Fruit fly (Drosophila melanogaster) whole organism, adult: Measurements from ENCODE around the gene CG7453.

ENCODE experiments used
- CG12768 ChIP-seq: fragments of 200-800 bp; sonication (Bioruptor generic); optimal IDR thresholded peaks from 2 replicates; lab custom pipeline; 2017; ENCODE audit warnings: missing biosample characterization, missing genetic modification characterization, mild to moderate bottlenecking, moderate library complexity, missing genetic modification reagents
- CG1620 ChIP-seq: fragments of 200-800 bp; sonication (Bioruptor generic); optimal IDR thresholded peaks from 2 replicates; lab custom pipeline; 2016; ENCODE audit warnings: missing biosample characterization, missing genetic modification characterization
- CG33017 ChIP-seq: fragments of 200-800 bp; sonication (Bioruptor generic); optimal IDR thresholded peaks from 2 replicates; lab custom pipeline; 2018; ENCODE audit warnings: missing biosample characterization, mild to moderate bottlenecking, missing genetic modification characterization, moderate library complexity
- CG7045 ChIP-seq: fragments of 200-800 bp; sonication (Bioruptor generic); optimal IDR thresholded peaks from 2 replicates; lab custom pipeline; 2017; ENCODE audit warnings: missing biosample characterization, mild to moderate bottlenecking, missing genetic modification characterization
- Hr96 ChIP-seq: fragments of 200-800 bp; sonication (Bioruptor generic); optimal IDR thresholded peaks from 2 replicates; lab custom pipeline; 2016; ENCODE audit warnings: missing biosample characterization, missing genetic modification characterization
- bab1 ChIP-seq: fragments of 200-800 bp; sonication (Bioruptor generic); optimal IDR thresholded peaks from 3 replicates; lab custom pipeline; 2019; ENCODE audit warnings: missing biosample characterization, mild to moderate bottlenecking, missing genetic modification characterization, moderate library complexity
- kay ChIP-seq: fragments of 200-800 bp; sonication (Bioruptor generic); peaks from one replicate; lab custom pipeline; 2016; ENCODE audit warnings: missing biosample characterization, missing genetic modification characterization, borderline replicate concordance
- ovo ChIP-seq: fragments of 200-800 bp; sonication (Bioruptor generic); optimal IDR thresholded peaks from 2 replicates; lab custom pipeline; 2016; ENCODE audit warnings: missing biosample characterization, missing genetic modification characterization

DNA sequence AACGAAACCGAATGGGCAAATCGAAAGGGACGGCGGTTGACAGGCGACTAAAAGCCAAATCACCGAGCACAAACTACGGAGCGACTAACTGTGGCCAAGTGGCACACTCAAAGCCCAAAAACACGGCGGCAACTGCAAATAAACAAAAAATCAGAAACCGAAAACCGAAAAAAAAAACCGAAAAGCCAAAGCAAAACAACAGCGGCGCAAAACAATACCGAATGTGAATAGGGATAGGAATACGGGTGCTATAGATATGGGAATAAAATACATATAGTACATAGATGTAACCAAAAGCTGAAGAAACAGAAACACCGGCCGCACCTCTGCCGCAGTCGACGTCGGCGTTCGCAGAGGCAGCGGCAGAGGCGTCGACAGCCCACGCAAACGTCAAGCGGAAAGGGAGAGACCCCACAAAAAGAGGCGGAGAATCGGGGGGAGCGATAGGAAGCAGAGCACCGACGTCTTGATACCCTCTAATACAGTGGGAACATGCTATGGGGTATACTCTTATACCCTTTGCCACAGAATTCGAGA is 12.9 kb upstream of the CG7453 start, which contains the start of gene RhoGAP18B:
- TF ChIP-seq CG7045 (GFP tag; lab: Kevin White, UChicago) (no peak), CG33017 (no peak), kay (GFP tag; lab: Kevin White, UChicago) (no peak), ovo (no peak), CG1620 (no peak), Hr96 (no peak), bab1 (GFP tag; lab: Kevin White, UChicago) (no peak), CG12768 (GFP tag; lab: Kevin White, UChicago) (no peak)
